Fruit fly (Drosophila melanogaster): ENCODE measurements around the gene CG9300.

The CG9300 gene

DNA sequence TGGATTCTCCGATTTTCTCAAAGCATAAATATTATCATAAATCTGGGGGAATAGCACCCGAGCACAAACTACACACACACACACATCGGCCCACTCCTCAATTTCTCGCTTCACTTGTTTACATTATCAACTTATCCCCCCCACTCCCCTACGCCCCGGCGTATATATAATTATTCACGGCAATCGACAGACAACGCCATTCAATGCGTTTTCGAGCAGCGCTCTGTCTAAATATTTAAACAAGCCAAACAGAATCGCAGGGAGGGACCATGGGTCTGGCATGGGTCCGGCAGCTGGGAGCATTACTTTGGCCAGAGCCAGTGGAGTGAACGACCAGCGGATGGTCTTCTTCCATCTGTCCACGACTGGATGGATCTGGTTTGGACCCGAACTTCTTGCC, 23.4 kb downstream of the CG9300 start:
- TF ChIP-seq CG17801 (GFP tag; optimal IDR thresholded peaks at IDR 0.05; ENCODE audit: partially characterized antibody), result no peak

DNA sequence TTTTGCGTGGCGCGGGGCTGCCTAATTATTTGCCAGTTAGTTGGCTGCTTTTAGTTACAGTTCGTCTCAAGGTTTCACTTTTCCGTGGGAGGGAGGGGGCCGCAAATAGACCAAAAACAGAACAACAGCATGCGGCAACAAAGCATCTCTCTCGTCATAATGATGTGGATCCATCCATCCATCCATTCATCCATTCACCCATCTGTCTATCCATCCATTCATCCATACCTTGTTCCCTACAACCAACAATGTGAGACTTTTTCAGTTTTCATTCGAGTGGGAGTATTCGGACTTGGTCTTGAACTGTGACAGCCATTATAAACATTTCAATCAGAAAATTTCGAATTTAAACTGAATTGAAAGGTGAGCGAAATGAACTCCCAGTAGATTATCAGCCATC, 27.1 kb downstream of the CG9300 start:
- TF ChIP-seq CG17801 (GFP tag; optimal IDR thresholded peaks at IDR 0.05; ENCODE audit: partially characterized antibody), result no peak

DNA sequence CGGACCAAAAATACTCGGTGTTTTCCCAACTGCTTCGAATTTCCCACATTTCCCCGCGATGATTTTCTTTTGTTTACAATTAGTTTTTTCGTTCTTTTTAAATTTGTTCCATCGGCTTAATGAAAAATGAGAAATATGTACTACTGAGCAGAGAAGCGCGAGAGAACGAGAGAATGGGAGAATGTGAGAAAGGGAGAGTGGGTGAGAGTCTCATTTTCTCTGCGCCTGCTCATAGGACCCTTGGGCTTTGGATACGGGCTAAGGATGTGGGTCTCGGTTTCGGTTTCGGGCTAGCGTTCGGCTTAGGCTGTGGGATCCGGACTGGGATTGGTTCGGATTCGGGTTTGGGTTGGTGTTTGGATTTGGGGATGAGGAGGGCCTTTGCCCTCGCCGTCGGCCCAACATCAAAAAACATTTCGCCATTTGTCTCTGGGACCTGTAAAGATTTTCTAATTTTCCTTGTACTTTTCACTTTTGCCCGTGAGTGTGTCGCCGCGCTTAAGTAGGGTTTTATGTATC, 28.5 kb downstream of the CG9300 start:
- TF ChIP-seq CG17801 (GFP tag; optimal IDR thresholded peaks at IDR 0.05; ENCODE audit: partially characterized antibody), result no peak

- TF ChIP-seq CG17801 (GFP tag; optimal IDR thresholded peaks at IDR 0.05; ENCODE audit: partially characterized antibody), result no peak
Observed at dm6 chr3L:19584369-19584915, 32.2 kb downstream of the CG9300 start, which contains the start of gene Shal. TSS of gene Shal (minus strand) at chr3L:19584568.

- peak; percentile 20 for TF ChIP-seq CG17801 (GFP tag; optimal IDR thresholded peaks at IDR 0.05; ENCODE audit: partially characterized antibody)
Observed at dm6 chr3L:19585979-19586378, 33.8 kb downstream of the CG9300 start, which contains the start of the genes CG9231 and CG9330. TSS of gene CG9231 (minus strand) at chr3L:19586003. TSS of gene CG9330 (plus strand) at chr3L:19586253.

DNA sequence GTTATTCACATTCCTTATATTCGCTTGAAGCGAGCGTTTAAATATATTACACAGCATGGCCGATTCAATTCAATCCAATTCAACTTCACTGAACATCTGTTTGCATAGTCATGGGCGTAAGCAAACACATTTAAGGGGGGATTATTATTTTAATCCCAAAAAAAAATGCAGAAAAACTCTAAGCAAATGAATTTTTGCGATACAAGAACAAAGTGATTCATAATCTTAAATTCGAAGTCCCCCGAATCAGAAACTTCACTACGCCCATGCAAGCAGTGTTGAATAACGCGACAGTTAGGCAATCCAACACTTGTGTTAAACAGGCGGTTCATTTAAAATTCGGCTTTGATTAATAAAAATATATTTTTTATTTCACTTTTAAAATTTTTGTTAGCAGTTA, 38.2 kb downstream of the CG9300 start, which contains the start of gene CG14100:
Gene CG14100 (minus strand): TSS at position 103 of the 400 bp plus-strand sequence.
- TF ChIP-seq CG17801 (GFP tag; optimal IDR thresholded peaks at IDR 0.05; ENCODE audit: partially characterized antibody), result peak; percentile 100

DNA sequence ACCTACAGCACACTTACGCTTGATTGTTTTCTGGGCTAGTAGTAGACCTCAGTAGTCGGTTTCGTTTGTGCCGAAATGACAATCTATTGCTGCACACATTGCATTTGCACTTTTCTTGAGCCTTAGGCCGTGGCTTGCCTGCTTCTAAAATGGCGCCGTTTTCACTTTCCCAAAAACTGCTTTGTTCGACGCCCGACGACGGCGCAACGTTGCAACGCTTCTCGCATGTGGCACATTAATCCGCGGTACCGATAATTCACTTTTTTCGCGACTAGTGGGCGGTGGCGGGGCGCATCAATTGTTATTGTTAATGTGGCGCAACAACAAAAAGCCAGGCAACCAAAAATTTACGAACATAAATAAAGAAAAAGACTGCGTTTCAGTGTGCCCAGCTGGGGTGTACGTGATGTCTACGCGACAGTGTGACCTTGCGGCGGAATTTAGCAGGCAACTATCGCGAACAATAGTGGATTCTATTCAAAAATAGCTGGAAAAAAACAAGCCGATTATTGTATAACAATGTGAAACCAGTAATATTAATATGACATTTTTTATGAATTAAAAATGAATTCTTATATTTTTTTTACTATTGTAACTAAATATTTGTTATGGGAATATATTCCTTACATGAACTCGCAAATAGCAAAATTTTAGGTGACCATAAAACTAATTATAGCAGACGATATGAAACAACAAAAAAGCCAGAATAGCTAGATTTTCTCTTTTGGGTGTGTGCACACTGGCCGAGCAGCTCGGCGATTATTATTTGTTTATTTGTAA, 46.3 kb downstream of the CG9300 start, which contains the start of the genes ash1 and Taf6:
Gene ash1 (minus strand): TSS at position 387 of the 780 bp plus-strand sequence.
Gene Taf6 (plus strand): TSS at position 720 of the 780 bp plus-strand sequence.
- TF ChIP-seq CG17801 (GFP tag; optimal IDR thresholded peaks at IDR 0.05; ENCODE audit: partially characterized antibody), result no peak

DNA sequence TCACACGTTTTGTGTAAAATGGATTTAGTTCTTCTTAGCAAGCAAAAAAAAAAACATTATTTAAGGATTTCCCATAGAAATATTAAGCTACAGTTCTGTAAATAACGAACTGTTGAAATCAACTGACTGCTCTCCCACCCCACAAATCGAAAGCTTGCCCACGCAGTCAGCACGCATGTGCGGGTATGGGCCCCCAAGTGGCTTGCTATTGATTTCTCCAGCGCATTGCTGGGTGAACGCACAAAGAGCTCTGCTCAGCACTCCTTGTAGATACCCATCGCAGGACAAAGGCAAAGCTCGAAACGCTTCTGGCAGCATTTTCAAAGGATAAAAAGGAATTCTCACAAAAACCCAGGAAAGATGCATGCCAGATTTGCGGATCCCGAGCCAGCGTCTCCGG, 49.2 kb downstream of the CG9300 start, which contains the start of gene CG9368:
Gene CG9368 (plus strand): TSS at position 221 of the 400 bp plus-strand sequence.
- TF ChIP-seq CG17801 (GFP tag; optimal IDR thresholded peaks at IDR 0.05; ENCODE audit: partially characterized antibody), result no peak
